Worm (Caenorhabditis elegans): ENCODE measurements around the gene zhit-2.

Gene zhit-2

DNA sequence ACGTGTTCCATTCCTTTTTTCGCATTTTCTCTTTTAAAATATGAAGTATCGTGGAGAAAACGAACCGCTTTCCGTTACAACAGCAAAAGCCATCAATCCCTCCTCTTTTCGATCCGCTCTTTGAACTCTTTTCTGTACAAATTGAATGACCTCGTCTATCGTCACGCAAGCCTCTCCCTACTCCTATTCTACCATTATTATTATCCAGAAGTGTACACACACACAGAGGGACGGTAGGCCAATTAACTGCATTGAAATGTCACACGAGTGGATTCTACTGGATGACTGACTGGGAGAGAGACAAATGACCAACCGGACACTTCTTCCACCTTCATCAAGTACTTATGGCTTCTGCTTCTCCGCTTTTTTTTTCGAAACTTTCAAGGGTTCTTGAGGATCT is 36.0 kb downstream of the zhit-2 start (continued):
- TF ChIP-seq F49E8.2 (tag; optimal IDR thresholded peaks at IDR 0.05; ENCODE audit: insufficient read depth) (peak; percentile 44), let-526 (GFP tag; IDR thresholded peaks at IDR 0.05) (no peak), cebp-1 (GFP tag; IDR thresholded peaks at IDR 0.05) (no peak), cebp-1 (tag; optimal IDR thresholded peaks at IDR 0.05) (peak; percentile 27), snpc-1.3 (tag; optimal IDR thresholded peaks at IDR 0.05; ENCODE audit: insufficient read depth) (peak; percentile 15), egrh-3 (GFP tag; IDR thresholded peaks at IDR 0.05) (no peak), nhr-80 (tag; optimal IDR thresholded peaks at IDR 0.05) (no peak), sdz-38 (tag; optimal IDR thresholded peaks at IDR 0.05) (no peak), hsf-1 (GFP tag; IDR thresholded peaks at IDR 0.05) (0 out of 2 replicates have a peak, but pooled peaks have one; percentile 9), madf-6 (GFP tag; IDR thresholded peaks at IDR 0.05) (peak; percentile 40; the same call in 1 of the 2 replicates), B0261.1 (tag; optimal IDR thresholded peaks at IDR 0.05) (no peak), ama-1 (optimal IDR thresholded peaks at IDR 0.05) (no peak), ama-1 (GFP tag; optimal IDR thresholded peaks at IDR 0.05) (peak in 1 of 2 experiments; percentile 22), pbrm-1 (GFP tag; IDR thresholded peaks at IDR 0.05) (peak; percentile 54; the same call in 1 of the 2 replicates)

DNA sequence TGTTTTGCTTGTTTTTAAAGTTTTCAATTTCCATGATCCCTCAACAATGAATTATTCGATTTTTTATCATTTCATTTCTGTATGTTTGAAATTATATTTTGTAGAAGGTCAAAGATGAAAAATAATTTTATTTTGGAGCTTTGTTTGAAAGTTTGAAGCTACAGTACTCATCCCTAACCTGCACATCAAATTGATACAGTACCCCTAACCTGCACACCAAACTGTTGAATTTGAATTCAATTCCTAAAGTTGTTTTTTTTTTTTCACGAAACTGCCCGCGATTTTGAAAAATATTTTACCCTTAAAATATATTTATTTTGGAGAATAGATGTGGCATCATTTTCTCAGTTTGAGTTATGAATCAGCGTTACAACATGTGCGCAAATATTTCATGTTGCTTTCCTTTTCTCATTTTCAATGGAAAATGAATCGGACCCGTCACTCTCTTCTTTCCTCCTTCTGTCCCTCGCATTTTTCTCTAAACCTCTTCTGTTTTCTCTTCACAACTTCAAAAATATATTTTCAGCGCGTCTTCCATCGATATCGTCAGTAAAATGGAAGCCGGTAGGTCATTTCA is 38.3 kb downstream of the zhit-2 start, which contains the start of gene R74.8:
Gene R74.8, plus strand, starts transcription at position 527 of the 577 bp plus-strand sequence.
- TF ChIP-seq ztf-3 (GFP tag; optimal IDR thresholded peaks at IDR 0.05) (no peak), F57C9.4 (tag; optimal IDR thresholded peaks at IDR 0.05) (no peak), gei-17 (GFP tag; optimal IDR thresholded peaks at IDR 0.05) (no peak), zim-3 (tag; optimal IDR thresholded peaks at IDR 0.05) (no peak), ztf-26 (tag; optimal IDR thresholded peaks at IDR 0.05) (no peak), F10E7.11 (tag; optimal IDR thresholded peaks at IDR 0.05) (no peak), F22D6.2 (tag; optimal IDR thresholded peaks at IDR 0.05) (no peak), mes-4 (tag; optimal IDR thresholded peaks at IDR 0.05) (no peak), ceh-91 (GFP tag; IDR thresholded peaks at IDR 0.05) (peak; percentile 61), zfh-2 (GFP tag; conservative IDR thresholded peaks at IDR 0.05) (no peak), madf-3 (GFP tag; IDR thresholded peaks at IDR 0.05) (peak; percentile 82), C06A6.2 (GFP tag; conservative IDR thresholded peaks at IDR 0.05) (no peak), Y53G8AR.9 (GFP tag; conservative IDR thresholded peaks at IDR 0.05) (no peak), F55B11.4 (tag; optimal IDR thresholded peaks at IDR 0.05; ENCODE audit: borderline replicate concordance, insufficient read depth) (no peak), tbp1 (GFP tag; optimal IDR thresholded peaks at IDR 0.05) (peak; percentile 16), snpc-4 (GFP tag; optimal IDR thresholded peaks at IDR 0.05) (no peak), snpc-4 (tag; optimal IDR thresholded peaks at IDR 0.05) (no peak), aptf-2 (GFP tag; conservative IDR thresholded peaks at IDR 0.05) (no peak), atf-7 (tag; optimal IDR thresholded peaks at IDR 0.05) (no peak), repo-1 (tag; optimal IDR thresholded peaks at IDR 0.05) (no peak), chd-7 (tag; optimal IDR thresholded peaks at IDR 0.05) (no peak), ceh-40 (GFP tag; IDR thresholded peaks at IDR 0.05) (no peak), pha-4 (tag; optimal IDR thresholded peaks at IDR 0.05) (no peak), lir-1 (GFP tag; conservative IDR thresholded peaks at IDR 0.05) (no peak), cebp-2 (GFP tag; IDR thresholded peaks at IDR 0.05) (no peak), ztf-25 (GFP tag; IDR thresholded peaks at IDR 0.05) (no peak), die-1 (tag; optimal IDR thresholded peaks at IDR 0.05) (no peak), Y56A3A.18 (GFP tag; IDR thresholded peaks at IDR 0.05) (no peak), lag-1 (GFP tag; IDR thresholded peaks at IDR 0.05) (no peak), snpc-3.4 (tag; optimal IDR thresholded peaks at IDR 0.05) (peak; percentile 71), ekl-4 (GFP tag; IDR thresholded peaks at IDR 0.05) (no peak), B0336.3 (GFP tag; IDR thresholded peaks at IDR 0.05) (no peak), madf-6 (GFP tag; IDR thresholded peaks at IDR 0.05) (peak; percentile 88), sptf-2 (GFP tag; optimal IDR thresholded peaks at IDR 0.05) (no peak), T07F8.4 (tag; optimal IDR thresholded peaks at IDR 0.05) (no peak), F49E8.2 (tag; optimal IDR thresholded peaks at IDR 0.05; ENCODE audit: insufficient read depth) (peak; percentile 61), hmg-1.2 (GFP tag; IDR thresholded peaks at IDR 0.05) (no peak)

Measured in whole organism, young adult.